Fruit fly (Drosophila melanogaster) whole organism, embryonic: Measurements from ENCODE around the gene arm.
A peak's percentile ranks its signal among the peaks of the same experiment; 100 is the strongest.

ENCODE experiments used
- ATbp ChIP-seq: fragments of 200-800 bp; sonication (Bioruptor generic); optimal IDR thresholded peaks from 2 replicates; lab custom pipeline; 2017; ENCODE audit warnings: missing biosample characterization, mild to moderate bottlenecking, missing genetic modification characterization, missing genetic modification reagents
- Abd-B ChIP-seq: fragments of 200-800 bp; sonication (Bioruptor generic); optimal IDR thresholded peaks from 2 replicates; lab custom pipeline; 2018; ENCODE audit warnings: missing biosample characterization, mild to moderate bottlenecking, missing genetic modification characterization, moderate library complexity
- Antp ChIP-seq: fragments of 200-800 bp; sonication (Bioruptor generic); optimal IDR thresholded peaks from 3 replicates; lab custom pipeline; 2016; ENCODE audit warnings: missing biosample characterization, missing genetic modification characterization
- B-H2 ChIP-seq: fragments of 200-800 bp; sonication (Bioruptor generic); optimal IDR thresholded peaks from 2 replicates; lab custom pipeline; 2018; ENCODE audit warnings: missing biosample characterization, mild to moderate bottlenecking, missing genetic modification characterization
- CG10979 ChIP-seq: fragments of 200-800 bp; sonication (Bioruptor generic); optimal IDR thresholded peaks from 2 replicates; lab custom pipeline; 2018; ENCODE audit warnings: missing biosample characterization, mild to moderate bottlenecking, missing genetic modification characterization, moderate library complexity
- CG11560 ChIP-seq: fragments of 200-800 bp; sonication (Bioruptor generic); IDR thresholded peaks from 3 replicates; pipeline ENCODE4 v1.3.6; 2022; ENCODE audit warnings: missing biosample characterization, missing genetic modification characterization
- CG12744 ChIP-seq: fragments of 200-800 bp; sonication (Bioruptor generic); optimal IDR thresholded peaks from 2 replicates; lab custom pipeline; 2016; ENCODE audit warnings: missing biosample characterization, missing genetic modification characterization
- CG14965 ChIP-seq: fragments of 200-800 bp; sonication (Bioruptor generic); optimal IDR thresholded peaks from 2 replicates; lab custom pipeline; 2016; ENCODE audit warnings: missing biosample characterization, missing genetic modification characterization, borderline replicate concordance
- CG15073 ChIP-seq: fragments of 200-800 bp; sonication (Bioruptor generic); optimal IDR thresholded peaks from 2 replicates; lab custom pipeline; 2016; ENCODE audit warnings: missing biosample characterization, missing genetic modification characterization
- CG1529 ChIP-seq: fragments of 200-800 bp; sonication (Bioruptor generic); optimal IDR thresholded peaks from 3 replicates; lab custom pipeline; 2018; ENCODE audit warnings: missing biosample characterization, missing genetic modification characterization
- CG17328 ChIP-seq: fragments of 200-800 bp; sonication (Bioruptor generic); IDR thresholded peaks from 2 replicates; pipeline ENCODE4 v1.3.6; 2022; ENCODE audit warnings: missing biosample characterization, missing genetic modification characterization
- CG17385 ChIP-seq: fragments of 200-800 bp; sonication (Bioruptor generic); optimal IDR thresholded peaks from 3 replicates; lab custom pipeline; 2018; ENCODE audit warnings: missing biosample characterization, mild to moderate bottlenecking, missing genetic modification characterization
- CG2202 ChIP-seq: fragments of 200-800 bp; sonication (Bioruptor generic); optimal IDR thresholded peaks from 2 replicates; lab custom pipeline; 2018; ENCODE audit warnings: missing biosample characterization, mild to moderate bottlenecking, missing genetic modification characterization
- CG3065 ChIP-seq: fragments of 200-800 bp; sonication (Bioruptor generic); optimal IDR thresholded peaks from 2 replicates; lab custom pipeline; 2016; ENCODE audit warnings: missing biosample characterization, missing genetic modification characterization
- CG31365 ChIP-seq: fragments of 200-800 bp; sonication (Bioruptor generic); optimal IDR thresholded peaks from 2 replicates; lab custom pipeline; 2018; ENCODE audit warnings: missing biosample characterization, mild to moderate bottlenecking, missing genetic modification characterization
- CG31388 ChIP-seq: fragments of 200-800 bp; sonication (Bioruptor generic); optimal IDR thresholded peaks from 2 replicates; lab custom pipeline; 2016; ENCODE audit warnings: missing biosample characterization, missing genetic modification characterization
- CG4424 ChIP-seq: fragments of 200-800 bp; sonication (Bioruptor generic); optimal IDR thresholded peaks from 3 replicates; lab custom pipeline; 2016; ENCODE audit warnings: missing biosample characterization, missing genetic modification characterization
- CG6254 ChIP-seq: fragments of 200-800 bp; sonication (Bioruptor generic); optimal IDR thresholded peaks from 3 replicates; lab custom pipeline; 2017; ENCODE audit warnings: mild to moderate bottlenecking, missing biosample characterization, missing genetic modification reagents, missing genetic modification characterization
- CG8089 ChIP-seq: fragments of 200-800 bp; sonication (Bioruptor generic); optimal IDR thresholded peaks from 3 replicates; lab custom pipeline; 2016; ENCODE audit warnings: missing biosample characterization, missing genetic modification characterization
- CG8359 ChIP-seq: fragments of 200-800 bp; sonication (Bioruptor generic); optimal IDR thresholded peaks from 2 replicates; lab custom pipeline; 2017; ENCODE audit warnings: missing biosample characterization, mild to moderate bottlenecking, missing genetic modification characterization, borderline replicate concordance
- CG8478 ChIP-seq: fragments of >200 bp; optimal IDR thresholded peaks from 2 replicates; lab custom pipeline; 2018
- CG9727 ChIP-seq: fragments of 200-800 bp; sonication (Bioruptor generic); optimal IDR thresholded peaks from 3 replicates; lab custom pipeline; 2017; ENCODE audit warnings: missing biosample characterization, mild to moderate bottlenecking, missing genetic modification characterization
- CG9817 ChIP-seq: fragments of 200-800 bp; sonication (Bioruptor generic); optimal IDR thresholded peaks from 2 replicates; lab custom pipeline; 2018; ENCODE audit warnings: missing biosample characterization, mild to moderate bottlenecking, missing genetic modification characterization, moderate library complexity
- CTCF ChIP-seq: fragments of 200-800 bp; sonication (Bioruptor generic); optimal IDR thresholded peaks from 2 replicates; lab custom pipeline; 2017; ENCODE audit warnings: missing biosample characterization, mild to moderate bottlenecking, missing genetic modification characterization, moderate library complexity
- Camta ChIP-seq: fragments of 200-800 bp; sonication (Bioruptor generic); optimal IDR thresholded peaks from 2 replicates; lab custom pipeline; 2016; ENCODE audit warnings: missing biosample characterization, missing genetic modification characterization
- Deaf1 ChIP-seq: fragments of 200-800 bp; optimal IDR thresholded peaks from 3 replicates; lab custom pipeline; 2019; ENCODE audit warnings: missing biosample characterization, mild to moderate bottlenecking, missing genetic modification characterization, moderate library complexity
- Dip2 ChIP-seq: fragments of 200-800 bp; sonication (Bioruptor generic); IDR thresholded peaks from 2 replicates; pipeline ENCODE4 v1.3.6; 2022; ENCODE audit warnings: missing biosample characterization, missing genetic modification characterization
- Dp ChIP-seq: fragments of 200-800 bp; sonication (Bioruptor generic); optimal IDR thresholded peaks from 2 replicates; lab custom pipeline; 2018; ENCODE audit warnings: missing biosample characterization, mild to moderate bottlenecking, missing genetic modification characterization, moderate library complexity
- ERR ChIP-seq: fragments of 200-800 bp; sonication (Bioruptor generic); optimal IDR thresholded peaks from 2 replicates; lab custom pipeline; 2016; ENCODE audit warnings: missing biosample characterization, missing genetic modification characterization
- Ets65A ChIP-seq: fragments of 200-800 bp; sonication (Bioruptor generic); peaks from one replicate; lab custom pipeline; 2016; ENCODE audit warnings: missing biosample characterization, missing genetic modification characterization
- Fer3 ChIP-seq: fragments of 200-800 bp; sonication (Bioruptor generic); optimal IDR thresholded peaks from 2 replicates; lab custom pipeline; 2018; ENCODE audit warnings: missing biosample characterization, mild to moderate bottlenecking, missing genetic modification characterization, moderate library complexity
- HLHmδ ChIP-seq: fragments of 200-800 bp; sonication (Bioruptor generic); optimal IDR thresholded peaks from 2 replicates; lab custom pipeline; 2018; ENCODE audit warnings: missing biosample characterization, mild to moderate bottlenecking, missing genetic modification characterization, moderate library complexity
- MESR4 ChIP-seq: fragments of 200-800 bp; sonication (Bioruptor generic); optimal IDR thresholded peaks from 2 replicates; lab custom pipeline; 2018; ENCODE audit warnings: missing biosample characterization, mild to moderate bottlenecking, missing genetic modification characterization, moderate library complexity
- TFAM ChIP-seq: fragments of 200-800 bp; sonication (Bioruptor generic); optimal IDR thresholded peaks from 2 replicates; lab custom pipeline; 2017; ENCODE audit warnings: missing biosample characterization, missing genetic modification characterization, inconsistent platforms
- bcd ChIP-seq: fragments of 200-800 bp; sonication (Bioruptor generic); optimal IDR thresholded peaks from 2 replicates; lab custom pipeline; 2017; ENCODE audit warnings: missing biosample characterization, mild to moderate bottlenecking, missing genetic modification characterization
- br ChIP-seq: fragments of >200 bp; optimal IDR thresholded peaks from 2 replicates; lab custom pipeline; 2017
- bsh ChIP-seq, 2 experiments: fragments of 200-800 bp; sonication (Bioruptor generic); optimal IDR thresholded peaks; 2 replicates each; lab custom pipeline; 2017 to 2018; ENCODE audit warnings: mild to moderate bottlenecking in 2 of 2, missing biosample characterization in 2 of 2, missing genetic modification characterization in 2 of 2, moderate library complexity in 1 of 2
- cas ChIP-seq: fragments of 200-800 bp; sonication (Bioruptor generic); IDR thresholded peaks from 2 replicates; pipeline ENCODE4 v1.3.6; 2022; ENCODE audit warnings: missing biosample characterization, missing genetic modification characterization
- dan ChIP-seq: fragments of 200-800 bp; sonication (Bioruptor generic); IDR thresholded peaks from 2 replicates; pipeline ENCODE4 v1.3.6; 2022; ENCODE audit warnings: missing biosample characterization, missing genetic modification characterization
- dmrt11E ChIP-seq: fragments of 200-800 bp; sonication (Bioruptor generic); optimal IDR thresholded peaks from 3 replicates; lab custom pipeline; 2018; ENCODE audit warnings: missing biosample characterization, mild to moderate bottlenecking, missing genetic modification characterization, moderate library complexity
- dmrt99B ChIP-seq: fragments of 200-800 bp; sonication (Bioruptor generic); optimal IDR thresholded peaks from 2 replicates; lab custom pipeline; 2018; ENCODE audit warnings: missing biosample characterization, mild to moderate bottlenecking, missing genetic modification characterization, moderate library complexity
- dpn ChIP-seq, 2 experiments: fragments of 200-800 bp; sonication (Bioruptor generic); optimal IDR thresholded peaks; 3 replicates each; lab custom pipeline; 2016; ENCODE audit warnings: missing biosample characterization in 2 of 2, missing genetic modification characterization in 2 of 2
- gce ChIP-seq: fragments of 200-800 bp; sonication (Bioruptor generic); IDR thresholded peaks from 3 replicates; pipeline ENCODE4 v1.3.6; 2022; ENCODE audit warnings: missing biosample characterization, missing genetic modification characterization
- ham ChIP-seq: fragments of 200-800 bp; sonication (Bioruptor generic); IDR thresholded peaks from 2 replicates; pipeline ENCODE4 v1.3.6; 2022; ENCODE audit warnings: missing biosample characterization, missing genetic modification characterization
- lmd ChIP-seq: fragments of 200-800 bp; sonication (Bioruptor generic); IDR thresholded peaks from 2 replicates; pipeline ENCODE4 v1.3.6; 2022; ENCODE audit warnings: missing biosample characterization, missing genetic modification characterization
- prd ChIP-seq, 3 experiments: fragments of >200 bp in 2 of 3; fragments of 200-800 bp in 1 of 3; sonication (Bioruptor generic) in 1 of 3; optimal IDR thresholded peaks in 2 of 3; IDR thresholded peaks in 1 of 3; 2 replicates in 2 of 3; 3 replicates in 1 of 3; pipeline versions ENCODE4 v1.3.6 to Lab custom; 2017 to 2022; ENCODE audit warnings: missing biosample characterization in 1 of 3, missing genetic modification characterization in 1 of 3
- sd ChIP-seq: fragments of 200-800 bp; sonication (Bioruptor generic); optimal IDR thresholded peaks from 3 replicates; lab custom pipeline; 2018; ENCODE audit warnings: missing biosample characterization, mild to moderate bottlenecking, missing genetic modification characterization, moderate library complexity
- slbo ChIP-seq: fragments of 200-800 bp; sonication (Bioruptor generic); IDR thresholded peaks from 2 replicates; pipeline ENCODE4 v1.3.6; 2022; ENCODE audit warnings: missing biosample characterization, missing genetic modification characterization
- sob ChIP-seq: fragments of 200-800 bp; sonication (Bioruptor generic); IDR thresholded peaks from 2 replicates; pipeline ENCODE4 v1.3.6; 2022; ENCODE audit warnings: missing biosample characterization, missing genetic modification characterization
- tx ChIP-seq: fragments of 200-800 bp; sonication (Bioruptor generic); optimal IDR thresholded peaks from 2 replicates; lab custom pipeline; 2016; ENCODE audit warnings: missing biosample characterization, missing genetic modification characterization
- unc-4 ChIP-seq: fragments of 200-800 bp; sonication (Bioruptor generic); IDR thresholded peaks from 2 replicates; pipeline ENCODE4 v1.3.6; 2022; ENCODE audit warnings: missing biosample characterization, missing genetic modification characterization; ENCODE audit not compliant: partially characterized antibody

The arm gene

DNA sequence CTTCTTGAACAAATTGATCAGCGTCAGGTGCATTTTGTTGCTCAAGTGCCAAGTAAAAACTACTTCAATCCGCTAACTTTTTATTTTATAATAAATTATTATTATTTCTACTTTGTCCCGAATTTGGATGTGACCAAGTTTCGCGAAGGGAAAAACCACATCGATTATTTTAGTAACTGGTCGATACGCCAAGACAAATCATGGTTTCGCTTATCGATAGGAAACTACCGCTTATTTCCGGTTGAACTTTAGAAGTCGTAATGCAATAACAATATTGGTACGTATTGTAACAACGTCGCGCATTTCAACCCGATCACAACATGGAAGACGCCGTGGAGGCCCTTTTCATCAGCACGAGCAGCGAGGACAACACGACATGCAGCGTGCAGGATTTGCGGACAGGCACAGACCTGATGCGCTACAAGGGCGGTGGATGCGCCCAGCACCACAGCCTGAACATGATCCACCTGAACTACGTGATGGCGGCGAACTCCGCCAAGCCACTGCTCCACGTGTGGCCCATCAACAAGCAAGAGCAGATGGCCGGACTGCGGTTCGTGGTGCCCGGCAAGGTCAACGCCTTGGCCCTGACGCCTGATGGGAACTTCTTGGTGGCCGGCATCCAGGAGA lies 23.2 kb downstream of the arm start, which contains the start of the genes CG14817 and CG14805:
Gene CG14817 (minus strand): TSS at position 164 of the 630 bp plus-strand sequence.
Gene CG14805 (plus strand): TSS at position 211 of the 630 bp plus-strand sequence.
- peak; percentile 63 for TF ChIP-seq CG10979
- peak; percentile 27 for TF ChIP-seq Dp (GFP tag; lab: Kevin White, UChicago)
- no peak for TF ChIP-seq CG14965
- no peak for TF ChIP-seq ATbp (GFP tag; lab: Kevin White, UChicago)
- TF ChIP-seq bsh (GFP tag; optimal IDR thresholded peaks at IDR 0.05; lab: Kevin White, UChicago), result peak; percentile 10 to 62
- peak; percentile 11 to 26 for TF ChIP-seq dpn (GFP tag; optimal IDR thresholded peaks at IDR 0.05; lab: Kevin White, UChicago)
- peak; percentile 58 for TF ChIP-seq CG17328 (GFP tag; lab: Robert Waterston, UW)
- peak; percentile 76 for TF ChIP-seq CG17385 (GFP tag; lab: Kevin White, UChicago)
- peak; percentile 91 for TF ChIP-seq B-H2 (GFP tag; lab: Kevin White, UChicago)
- TF ChIP-seq Fer3 (tag; lab: Kevin White, UChicago), result peak; percentile 76
- peak; percentile 54 for TF ChIP-seq CG9817 (tag; lab: Kevin White, UChicago)
- peak; percentile 66; the same call in 2 of the 3 replicates for TF ChIP-seq gce
- no peak for TF ChIP-seq CG15073 (GFP tag; lab: Kevin White, UChicago)
- no peak for TF ChIP-seq ham (GFP tag; lab: Robert Waterston, UW)
- peak; percentile 87 for TF ChIP-seq MESR4 (GFP tag; lab: Kevin White, UChicago)
- TF ChIP-seq CG31365 (tag; lab: Kevin White, UChicago), result peak; percentile 76
- TF ChIP-seq Camta (GFP tag; lab: Kevin White, UChicago), result no peak
- TF ChIP-seq Ets65A, result peak; percentile 91
- TF ChIP-seq HLHmδ (GFP tag; lab: Kevin White, UChicago), result peak; percentile 81
- TF ChIP-seq tx, result no peak
- no peak for TF ChIP-seq Dip2 (GFP tag; lab: Robert Waterston, UW)
- peak; percentile 19 for TF ChIP-seq CG12744 (GFP tag; lab: Kevin White, UChicago)
- peak; percentile 17; the same call in 1 of the 2 replicates for TF ChIP-seq lmd (GFP tag; lab: Robert Waterston, UW)
- TF ChIP-seq CG8478, result no peak
- TF ChIP-seq unc-4, result peak; percentile 66; the same call in 1 of the 2 replicates
- no peak for TF ChIP-seq br (lab: Kevin White, UChicago)
- no peak for TF ChIP-seq Antp (GFP tag; lab: Kevin White, UChicago)
- peak; percentile 31 for TF ChIP-seq CG8359
- TF ChIP-seq prd (optimal IDR thresholded peaks at IDR 0.05; lab: Kevin White, UChicago), result no peak
- no peak for TF ChIP-seq prd (GFP tag; IDR thresholded peaks at IDR 0.05; lab: Robert Waterston, UW)
- TF ChIP-seq dmrt11E (tag; lab: Kevin White, UChicago), result peak; percentile 59
- no peak for TF ChIP-seq CG4424 (GFP tag; lab: Kevin White, UChicago)
- no peak for TF ChIP-seq Abd-B
- no peak for TF ChIP-seq CG3065 (GFP tag; lab: Kevin White, UChicago)
- TF ChIP-seq dan, result no peak
- no peak for TF ChIP-seq CG31388 (GFP tag; lab: Kevin White, UChicago)
- no peak for TF ChIP-seq dmrt99B (tag; lab: Kevin White, UChicago)
- no peak for TF ChIP-seq ERR (GFP tag; lab: Kevin White, UChicago)
- peak; percentile 33 for TF ChIP-seq CTCF
- TF ChIP-seq slbo, result 0 out of 2 replicates have a peak, but pooled peaks have one; percentile 38
- peak; percentile 6 for TF ChIP-seq TFAM
- TF ChIP-seq CG6254 (GFP tag; lab: Kevin White, UChicago), result no peak
- TF ChIP-seq sd (tag; lab: Kevin White, UChicago), result no peak
- TF ChIP-seq CG8089 (GFP tag; lab: Kevin White, UChicago), result no peak
- peak; percentile 65 for TF ChIP-seq CG2202 (tag; lab: Kevin White, UChicago)
- TF ChIP-seq bcd (GFP tag; lab: Kevin White, UChicago), result peak; percentile 79
- peak; percentile 80 for TF ChIP-seq CG9727
- no peak for TF ChIP-seq cas (GFP tag; lab: Robert Waterston, UW)
- peak; percentile 54 for TF ChIP-seq CG1529 (GFP tag; lab: Kevin White, UChicago)
- TF ChIP-seq Deaf1 (tag; lab: Kevin White, UChicago), result peak; percentile 30
- TF ChIP-seq sob, result peak; percentile 64
- no peak for TF ChIP-seq CG11560 (tag; lab: Robert Waterston, UW)
